Fruit fly (Drosophila melanogaster): ENCODE results near the gene spo.

dm6 chr3L:5623296-5623695 lies 30.9 kb upstream of the spo start:
- no peak for TF ChIP-seq psq (GFP tag; optimal IDR thresholded peaks at IDR 0.05)
- no peak for TF ChIP-seq Myc (optimal IDR thresholded peaks at IDR 0.05)
- no peak for TF ChIP-seq pan (optimal IDR thresholded peaks at IDR 0.05)
- TF ChIP-seq brk (GFP tag; optimal IDR thresholded peaks at IDR 0.05), result no peak
- no peak for TF ChIP-seq lola (GFP tag; optimal IDR thresholded peaks at IDR 0.05)
- TF ChIP-seq Sp1 (GFP tag; optimal IDR thresholded peaks at IDR 0.05), result no peak
- TF ChIP-seq Hr78 (GFP tag; optimal IDR thresholded peaks at IDR 0.05), result no peak
- TF ChIP-seq usp (GFP tag; optimal IDR thresholded peaks at IDR 0.05), result no peak
- no peak for TF ChIP-seq dsf (GFP tag; optimal IDR thresholded peaks at IDR 0.05; ENCODE audit: borderline replicate concordance)
- TF ChIP-seq woc (GFP tag; optimal IDR thresholded peaks at IDR 0.05), result no peak
- no peak for TF ChIP-seq N (GFP tag; optimal IDR thresholded peaks at IDR 0.05)
- no peak for TF ChIP-seq Rel (GFP tag; optimal IDR thresholded peaks at IDR 0.05)
- no peak for TF ChIP-seq Rel (tag; optimal IDR thresholded peaks at IDR 0.05)
- TF ChIP-seq jim (GFP tag; optimal IDR thresholded peaks at IDR 0.05), result no peak
